Worm (Caenorhabditis elegans): ENCODE results near the gene gpx-3.
A peak's percentile ranks its signal among the peaks of the same experiment; 100 is the strongest.

gpx-3 gene

DNA sequence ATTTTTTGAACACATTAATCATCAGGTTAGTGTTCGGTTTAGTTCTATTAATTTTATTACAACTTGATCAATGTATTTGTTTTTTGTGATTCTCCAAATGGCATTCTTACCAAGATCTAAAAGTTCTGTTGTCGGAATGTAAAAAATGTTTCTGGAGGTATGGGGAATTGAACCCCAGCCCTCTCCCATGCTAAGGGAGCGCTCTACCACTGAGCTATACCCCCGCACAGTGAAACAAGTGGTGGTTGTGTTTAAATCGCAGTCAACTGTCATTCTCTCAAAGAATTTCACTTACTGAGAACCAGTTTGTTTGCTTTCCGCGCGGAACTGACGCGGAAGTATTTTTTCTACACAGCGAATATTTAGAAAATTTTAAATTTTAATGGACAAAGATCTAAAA, 50.0 kb downstream of the gpx-3 start (continued):
- TF ChIP-seq nhr-77 (tag; optimal IDR thresholded peaks at IDR 0.05) (peak; percentile 16), nhr-90 (tag; optimal IDR thresholded peaks at IDR 0.05; ENCODE audit: poor library complexity) (peak; percentile 16), snu-23 (GFP tag; optimal IDR thresholded peaks at IDR 0.05) (peak; percentile 38), elt-3 (tag; optimal IDR thresholded peaks at IDR 0.05) (no peak), elt-2 (tag; optimal IDR thresholded peaks at IDR 0.05) (no peak), nhr-237 (tag; optimal IDR thresholded peaks at IDR 0.05) (no peak), lin-14 (GFP tag; optimal IDR thresholded peaks at IDR 0.05) (peak; percentile 31), lsy-2 (tag; optimal IDR thresholded peaks at IDR 0.05) (peak in 1 of 2 experiments; percentile 37), nhr-85 (tag) (peak; percentile 81), ceh-63 (GFP tag; optimal IDR thresholded peaks at IDR 0.05) (no peak)
